Fruit fly (Drosophila melanogaster) whole organism, embryonic: ENCODE data around the gene Tsf2.

Experiments
- Adf1 ChIP-seq: fragments of 200-800 bp; sonication (Bioruptor generic); IDR thresholded peaks from 2 replicates; pipeline ENCODE4 v1.3.6; 2022; ENCODE audit warnings: missing biosample characterization, missing genetic modification characterization
- CG10543 ChIP-seq: fragments of 200-800 bp; sonication (Bioruptor generic); optimal IDR thresholded peaks from 3 replicates; lab custom pipeline; 2017; ENCODE audit warnings: missing biosample characterization, mild to moderate bottlenecking, missing genetic modification characterization, moderate library complexity
- CG11247 ChIP-seq: fragments of 200-800 bp; sonication (Bioruptor generic); IDR thresholded peaks from 2 replicates; pipeline ENCODE4 v1.3.6; 2022; ENCODE audit warnings: missing biosample characterization, missing genetic modification characterization
- CG11456 ChIP-seq: fragments of 200-800 bp; sonication (Bioruptor generic); IDR thresholded peaks from 3 replicates; pipeline ENCODE4 v1.3.6; 2022; ENCODE audit warnings: missing biosample characterization, missing genetic modification characterization
- CG12659 ChIP-seq: fragments of 200-800 bp; sonication (Bioruptor generic); optimal IDR thresholded peaks from 3 replicates; lab custom pipeline; 2017; ENCODE audit warnings: mild to moderate bottlenecking, missing biosample characterization, missing genetic modification reagents, missing genetic modification characterization
- CG14014 ChIP-seq: fragments of 200-800 bp; sonication (Bioruptor generic); IDR thresholded peaks from 2 replicates; pipeline ENCODE4 v1.3.6; 2022; ENCODE audit warnings: missing biosample characterization, missing genetic modification characterization
- CG14667 ChIP-seq: fragments of 200-800 bp; sonication (Bioruptor generic); IDR thresholded peaks from 2 replicates; pipeline ENCODE4 v1.3.6; 2022; ENCODE audit warnings: missing biosample characterization, missing genetic modification characterization
- CG15479 ChIP-seq: fragments of 200-800 bp; sonication (Bioruptor generic); optimal IDR thresholded peaks from 3 replicates; lab custom pipeline; 2019; ENCODE audit warnings: missing biosample characterization, mild to moderate bottlenecking, missing genetic modification characterization, moderate library complexity
- CG1647 ChIP-seq: fragments of 200-800 bp; sonication (Bioruptor generic); optimal IDR thresholded peaks from 3 replicates; lab custom pipeline; 2016; ENCODE audit warnings: missing biosample characterization, missing genetic modification characterization
- CG30431 ChIP-seq: fragments of 200-800 bp; sonication (Bioruptor generic); optimal IDR thresholded peaks from 2 replicates; lab custom pipeline; 2017; ENCODE audit warnings: missing biosample characterization, missing genetic modification characterization
- CG4282 ChIP-seq: fragments of 200-800 bp; sonication (Bioruptor generic); optimal IDR thresholded peaks from 2 replicates; lab custom pipeline; 2016; ENCODE audit warnings: missing biosample characterization, missing genetic modification characterization
- CG6254 ChIP-seq: fragments of 200-800 bp; sonication (Bioruptor generic); optimal IDR thresholded peaks from 3 replicates; lab custom pipeline; 2017; ENCODE audit warnings: mild to moderate bottlenecking, missing biosample characterization, missing genetic modification reagents, missing genetic modification characterization
- CG6689 ChIP-seq: fragments of 200-800 bp; sonication (Bioruptor generic); IDR thresholded peaks from 2 replicates; pipeline ENCODE4 v1.3.6; 2022; ENCODE audit warnings: missing biosample characterization, missing genetic modification characterization
- CG6765 ChIP-seq: fragments of 200-800 bp; sonication (Bioruptor generic); optimal IDR thresholded peaks from 3 replicates; lab custom pipeline; 2017; ENCODE audit warnings: missing biosample characterization, mild to moderate bottlenecking, missing genetic modification characterization
- CG6813 ChIP-seq: fragments of 200-800 bp; sonication (Bioruptor generic); optimal IDR thresholded peaks from 2 replicates; lab custom pipeline; 2017; ENCODE audit warnings: missing biosample characterization, missing genetic modification characterization, mild to moderate bottlenecking, moderate library complexity, missing genetic modification reagents
- CG7786 ChIP-seq: fragments of 200-800 bp; sonication (Bioruptor generic); optimal IDR thresholded peaks from 2 replicates; lab custom pipeline; 2016; ENCODE audit warnings: missing biosample characterization, missing genetic modification characterization
- CG8281 ChIP-seq: fragments of 200-800 bp; sonication (Bioruptor generic); optimal IDR thresholded peaks from 2 replicates; lab custom pipeline; 2018; ENCODE audit warnings: missing biosample characterization, mild to moderate bottlenecking, missing genetic modification characterization, moderate library complexity
- CG8290 ChIP-seq, 3 experiments: fragments of 200-800 bp; sonication (Bioruptor generic); optimal IDR thresholded peaks; 2 replicates each; lab custom pipeline; 2016 to 2019; ENCODE audit warnings: missing biosample characterization in 3 of 3, missing genetic modification characterization in 3 of 3, mild to moderate bottlenecking in 2 of 3, moderate library complexity in 1 of 3
- CG9876 ChIP-seq: fragments of 200-800 bp; sonication (Bioruptor generic); optimal IDR thresholded peaks from 2 replicates; lab custom pipeline; 2016; ENCODE audit warnings: missing biosample characterization, missing genetic modification characterization
- CG9932 ChIP-seq: fragments of 200-800 bp; sonication (Bioruptor generic); IDR thresholded peaks from 2 replicates; pipeline ENCODE4 v1.3.6; 2022; ENCODE audit warnings: missing biosample characterization, missing genetic modification characterization
- Camta ChIP-seq: fragments of 200-800 bp; sonication (Bioruptor generic); optimal IDR thresholded peaks from 2 replicates; lab custom pipeline; 2016; ENCODE audit warnings: missing biosample characterization, missing genetic modification characterization
- Chrac-16 ChIP-seq: fragments of 200-800 bp; sonication (Bioruptor generic); optimal IDR thresholded peaks from 3 replicates; lab custom pipeline; 2016; ENCODE audit warnings: missing biosample characterization, missing genetic modification characterization
- HLH4C ChIP-seq: fragments of 200-800 bp; sonication (Bioruptor generic); IDR thresholded peaks from 3 replicates; pipeline ENCODE4 v1.3.6; 2022; ENCODE audit warnings: missing biosample characterization, missing genetic modification characterization; ENCODE audit not compliant: partially characterized antibody
- Hmx ChIP-seq: fragments of 200-800 bp; sonication (Bioruptor generic); optimal IDR thresholded peaks from 2 replicates; lab custom pipeline; 2016; ENCODE audit warnings: missing biosample characterization, missing genetic modification characterization
- Lim3 ChIP-seq: fragments of 200-800 bp; sonication (Bioruptor generic); IDR thresholded peaks from 2 replicates; pipeline ENCODE4 v1.3.6; 2022; ENCODE audit warnings: missing biosample characterization, missing genetic modification characterization
- NC2α ChIP-seq: fragments of 200-800 bp; sonication (Bioruptor generic); optimal IDR thresholded peaks from 2 replicates; lab custom pipeline; 2016; ENCODE audit warnings: missing biosample characterization, missing genetic modification characterization
- Oli ChIP-seq: fragments of 200-800 bp; sonication (Bioruptor generic); optimal IDR thresholded peaks from 2 replicates; lab custom pipeline; 2018; ENCODE audit warnings: missing biosample characterization, mild to moderate bottlenecking, missing genetic modification characterization, moderate library complexity
- PHDP ChIP-seq: fragments of 200-800 bp; sonication (Bioruptor generic); optimal IDR thresholded peaks from 3 replicates; lab custom pipeline; 2018; ENCODE audit warnings: missing biosample characterization, mild to moderate bottlenecking, missing genetic modification characterization, moderate library complexity
- Trl ChIP-seq, 3 experiments: fragments of >200 bp in 2 of 3; fragments of 200-800 bp in 1 of 3; sonication (Bioruptor generic) in 1 of 3; optimal IDR thresholded peaks; 2 replicates in 1 of 3; 3 replicates in 2 of 3; lab custom pipeline; 2016 to 2017; ENCODE audit warnings: missing biosample characterization in 1 of 3, missing genetic modification characterization in 1 of 3
- abd-A ChIP-seq: fragments of 200-800 bp; sonication (Bioruptor generic); optimal IDR thresholded peaks from 3 replicates; lab custom pipeline; 2019; ENCODE audit warnings: missing biosample characterization, mild to moderate bottlenecking, missing genetic modification characterization, moderate library complexity
- amos ChIP-seq: fragments of 200-800 bp; sonication (Bioruptor generic); IDR thresholded peaks from 2 replicates; pipeline ENCODE4 v1.3.6; 2022; ENCODE audit warnings: missing biosample characterization, missing genetic modification characterization; ENCODE audit not compliant: partially characterized antibody
- bowl ChIP-seq: fragments of 200-800 bp; sonication (Bioruptor generic); IDR thresholded peaks from 2 replicates; pipeline ENCODE4 v1.3.6; 2022; ENCODE audit warnings: missing biosample characterization, missing genetic modification characterization
- caup ChIP-seq: fragments of 200-800 bp; sonication (Bioruptor generic); optimal IDR thresholded peaks from 3 replicates; lab custom pipeline; 2017; ENCODE audit warnings: missing biosample characterization, mild to moderate bottlenecking, missing genetic modification characterization, moderate library complexity; ENCODE audit not compliant: severe bottlenecking
- cg ChIP-seq: fragments of 200-800 bp; sonication (Bioruptor generic); optimal IDR thresholded peaks from 3 replicates; lab custom pipeline; 2019; ENCODE audit warnings: missing biosample characterization, mild to moderate bottlenecking, missing genetic modification characterization, moderate library complexity
- crc ChIP-seq: fragments of 200-800 bp; sonication (Bioruptor generic); optimal IDR thresholded peaks from 2 replicates; lab custom pipeline; 2016; ENCODE audit warnings: missing biosample characterization, missing genetic modification characterization
- dan ChIP-seq: fragments of 200-800 bp; sonication (Bioruptor generic); IDR thresholded peaks from 2 replicates; pipeline ENCODE4 v1.3.6; 2022; ENCODE audit warnings: missing biosample characterization, missing genetic modification characterization
- dpn ChIP-seq, 2 experiments: fragments of 200-800 bp; sonication (Bioruptor generic); optimal IDR thresholded peaks; 3 replicates each; lab custom pipeline; 2016; ENCODE audit warnings: missing biosample characterization in 2 of 2, missing genetic modification characterization in 2 of 2
- exex ChIP-seq: fragments of 200-800 bp; sonication (Bioruptor generic); optimal IDR thresholded peaks from 4 replicates; lab custom pipeline; 2018; ENCODE audit warnings: missing biosample characterization, mild to moderate bottlenecking, missing genetic modification characterization, moderate library complexity
- hbn ChIP-seq: fragments of 200-800 bp; sonication (Bioruptor generic); IDR thresholded peaks from 2 replicates; pipeline ENCODE4 v1.3.6; 2022; ENCODE audit warnings: missing biosample characterization, missing genetic modification characterization; ENCODE audit not compliant: partially characterized antibody
- lmd ChIP-seq: fragments of 200-800 bp; sonication (Bioruptor generic); IDR thresholded peaks from 2 replicates; pipeline ENCODE4 v1.3.6; 2022; ENCODE audit warnings: missing biosample characterization, missing genetic modification characterization
- maf-S ChIP-seq: fragments of 200-800 bp; sonication (Bioruptor generic); optimal IDR thresholded peaks from 2 replicates; lab custom pipeline; 2016; ENCODE audit warnings: missing biosample characterization, missing genetic modification characterization
- nerfin-2 ChIP-seq: fragments of 200-800 bp; sonication (Bioruptor generic); IDR thresholded peaks from 2 replicates; pipeline ENCODE4 v1.3.6; 2022; ENCODE audit warnings: missing biosample characterization, missing genetic modification characterization; ENCODE audit not compliant: partially characterized antibody
- nmo ChIP-seq: fragments of 200-800 bp; sonication (Bioruptor generic); optimal IDR thresholded peaks from 2 replicates; lab custom pipeline; 2018; ENCODE audit warnings: missing biosample characterization, mild to moderate bottlenecking, missing genetic modification characterization, moderate library complexity
- phol ChIP-seq: fragments of 200-800 bp; sonication (Bioruptor generic); optimal IDR thresholded peaks from 3 replicates; lab custom pipeline; 2018; ENCODE audit warnings: missing biosample characterization, mild to moderate bottlenecking, missing genetic modification characterization, moderate library complexity
- schlank ChIP-seq: fragments of 200-800 bp; sonication (Bioruptor generic); optimal IDR thresholded peaks from 2 replicates; lab custom pipeline; 2018; ENCODE audit warnings: missing biosample characterization, mild to moderate bottlenecking, missing genetic modification characterization
- scrt ChIP-seq: fragments of 200-800 bp; sonication (Bioruptor generic); optimal IDR thresholded peaks from 2 replicates; lab custom pipeline; 2018; ENCODE audit warnings: missing biosample characterization, mild to moderate bottlenecking, missing genetic modification characterization, moderate library complexity
- sd ChIP-seq: fragments of 200-800 bp; sonication (Bioruptor generic); optimal IDR thresholded peaks from 3 replicates; lab custom pipeline; 2018; ENCODE audit warnings: missing biosample characterization, mild to moderate bottlenecking, missing genetic modification characterization, moderate library complexity
- sens-2 ChIP-seq: fragments of 200-800 bp; sonication (Bioruptor generic); IDR thresholded peaks from 2 replicates; pipeline ENCODE4 v1.3.6; 2022; ENCODE audit warnings: missing biosample characterization, missing genetic modification characterization
- ssp ChIP-seq: fragments of 200-800 bp; sonication (Bioruptor generic); IDR thresholded peaks from 2 replicates; pipeline ENCODE4 v1.3.6; 2022; ENCODE audit warnings: missing biosample characterization, missing genetic modification characterization
- vfl ChIP-seq: fragments of 200-800 bp; sonication (Bioruptor generic); optimal IDR thresholded peaks from 2 replicates; lab custom pipeline; 2016; ENCODE audit warnings: missing biosample characterization, missing genetic modification characterization

The Tsf2 gene

dm6 chr3L:12484948-12485347 is 48.6 kb downstream of the Tsf2 start, which contains the start of gene CG10663 (continued):
- TF ChIP-seq bowl (GFP tag; lab: Robert Waterston, UW) (no peak), amos (GFP tag; lab: Robert Waterston, UW) (no peak; the same call in 1 of the 2 replicates), scrt (GFP tag; lab: Kevin White, UChicago) (no peak), abd-A (no peak), Oli (tag; lab: Kevin White, UChicago) (no peak), HLH4C (GFP tag; lab: Robert Waterston, UW) (peak; percentile 53; the same call in 2 of the 3 replicates), caup (GFP tag; lab: Kevin White, UChicago) (peak; percentile 2), dan (GFP tag; lab: Robert Waterston, UW) (no peak), Adf1 (peak; percentile 52; the same call in 1 of the 2 replicates), sd (tag; lab: Kevin White, UChicago) (no peak), CG12659 (GFP tag; lab: Kevin White, UChicago) (no peak), CG11247 (GFP tag; lab: Robert Waterston, UW) (no peak), CG9932 (GFP tag; lab: Robert Waterston, UW) (no peak), Trl (optimal IDR thresholded peaks at IDR 0.05; lab: Kevin White, UChicago) (peak; percentile 2 to 17), Trl (GFP tag; optimal IDR thresholded peaks at IDR 0.05; lab: Kevin White, UChicago) (peak; percentile 4), lmd (GFP tag; lab: Robert Waterston, UW) (no peak; the same call in 1 of the 2 replicates), CG8290 (GFP tag; optimal IDR thresholded peaks at IDR 0.05; lab: Kevin White, UChicago) (no peak), CG8290 (tag; optimal IDR thresholded peaks at IDR 0.05; lab: Kevin White, UChicago) (peak in 1 of 2 experiments; percentile 54), NC2α (GFP tag; lab: Kevin White, UChicago) (no peak), CG30431 (no peak), CG6765 (no peak), Hmx (GFP tag; lab: Kevin White, UChicago) (no peak), maf-S (no peak), CG6254 (peak; percentile 13), Chrac-16 (GFP tag; lab: Kevin White, UChicago) (peak; percentile 6), phol (no peak), CG10543 (GFP tag; lab: Kevin White, UChicago) (no peak), nerfin-2 (GFP tag; lab: Robert Waterston, UW) (peak; percentile 45; the same call in 1 of the 2 replicates), cg (peak; percentile 14), Camta (GFP tag; lab: Kevin White, UChicago) (no peak), hbn (GFP tag; lab: Robert Waterston, UW) (no peak), CG1647 (no peak), PHDP (tag; lab: Kevin White, UChicago) (no peak), CG8281 (tag; lab: Kevin White, UChicago) (no peak), ssp (GFP tag; lab: Robert Waterston, UW) (no peak), vfl (GFP tag; lab: Kevin White, UChicago) (no peak), sens-2 (GFP tag; lab: Robert Waterston, UW) (no peak), CG14014 (GFP tag; lab: Robert Waterston, UW) (peak; percentile 32; the same call in 1 of the 2 replicates), Lim3 (GFP tag; lab: Robert Waterston, UW) (no peak), CG11456 (GFP tag; lab: Robert Waterston, UW) (no peak), CG4282 (GFP tag; lab: Kevin White, UChicago) (peak; percentile 83), CG14667 (GFP tag; lab: Robert Waterston, UW) (no peak), CG6689 (GFP tag; lab: Robert Waterston, UW) (peak; percentile 14; the same call in 1 of the 2 replicates), crc (GFP tag; lab: Kevin White, UChicago) (no peak), CG6813 (GFP tag; lab: Kevin White, UChicago) (no peak), nmo (no peak), exex (no peak), CG7786 (GFP tag; lab: Kevin White, UChicago) (no peak), CG15479 (GFP tag; lab: Kevin White, UChicago) (no peak), dpn (GFP tag; optimal IDR thresholded peaks at IDR 0.05; lab: Kevin White, UChicago) (no peak), CG9876 (GFP tag; lab: Kevin White, UChicago) (no peak), schlank (tag; lab: Kevin White, UChicago) (no peak)
